Worm (Caenorhabditis elegans): ENCODE measurements around the gene C55A6.10.

DNA sequence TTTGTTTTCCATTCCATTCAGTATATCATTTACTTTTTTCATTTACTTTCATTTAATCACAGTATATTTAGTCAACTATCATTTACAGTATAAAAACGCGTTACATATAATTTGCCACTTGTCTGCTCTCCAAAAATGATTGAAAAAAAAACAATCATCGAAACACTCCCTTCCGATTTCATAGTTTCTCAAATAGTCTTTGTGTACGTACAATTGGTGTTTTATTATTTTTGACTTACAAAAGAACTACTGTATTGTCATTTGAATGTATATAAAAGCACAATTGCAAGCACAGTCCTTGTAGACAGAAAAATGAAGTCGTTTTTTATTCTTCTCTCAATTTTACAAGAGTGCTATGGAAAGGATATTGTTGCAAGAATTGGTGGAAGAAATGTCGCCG, 30.7 kb upstream of the C55A6.10 start, which contains the start of gene nas-22:
- TF ChIP-seq flt-1 (GFP tag; IDR thresholded peaks at IDR 0.05) (no peak), T22C8.4 (GFP tag; IDR thresholded peaks at IDR 0.05) (no peak), med-1 (GFP tag; optimal IDR thresholded peaks at IDR 0.05; ENCODE audit: insufficient read depth) (no peak), ref-1 (GFP tag; conservative IDR thresholded peaks at IDR 0.05) (no peak), ztf-23 (GFP tag; IDR thresholded peaks at IDR 0.05) (no peak), ztf-29 (GFP tag; IDR thresholded peaks at IDR 0.05) (no peak)
